Worm (Caenorhabditis elegans): ENCODE results near the gene F20D12.12.
A peak's percentile ranks its signal among the peaks of the same experiment; 100 is the strongest.

Gene F20D12.12

DNA sequence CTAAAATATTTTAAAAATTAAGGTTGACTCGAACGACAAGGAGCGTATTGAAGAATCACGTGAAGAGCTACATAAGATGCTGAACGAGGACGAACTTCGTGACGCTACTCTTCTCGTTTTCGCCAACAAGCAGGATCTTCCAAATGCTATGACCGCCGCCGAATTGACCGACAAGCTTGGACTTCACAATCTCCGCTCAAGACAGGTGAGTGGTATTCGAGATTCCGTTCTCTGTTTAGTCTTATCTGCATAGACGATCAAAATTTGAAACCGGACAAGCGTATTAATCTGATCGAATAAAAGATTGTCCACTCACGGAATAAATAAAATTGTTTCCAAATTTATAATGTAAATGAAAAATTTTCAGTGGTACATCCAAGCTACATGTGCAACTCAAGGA, 35.8 kb downstream of the F20D12.12 start:
- no peak for TF ChIP-seq nhr-111 (GFP tag; optimal IDR thresholded peaks at IDR 0.05)
- no peak for TF ChIP-seq T20F7.1 (GFP tag; optimal IDR thresholded peaks at IDR 0.05)
- no peak for TF ChIP-seq madf-9 (GFP tag; conservative IDR thresholded peaks at IDR 0.05)
- TF ChIP-seq ces-1 (GFP tag; optimal IDR thresholded peaks at IDR 0.05): no peak
- no peak for TF ChIP-seq ceh-28 (tag; optimal IDR thresholded peaks at IDR 0.05)
- no peak for TF ChIP-seq zfp-2 (tag; optimal IDR thresholded peaks at IDR 0.05)
- TF ChIP-seq saeg-2 (GFP tag; IDR thresholded peaks at IDR 0.05): no peak
- TF ChIP-seq Y5F2A.4 (GFP tag; optimal IDR thresholded peaks at IDR 0.05): no peak
- no peak for TF ChIP-seq rbr-2 (tag; optimal IDR thresholded peaks at IDR 0.05)
- no peak for TF ChIP-seq F49E8.2 (tag; optimal IDR thresholded peaks at IDR 0.05; ENCODE audit: borderline replicate concordance)
- no peak for TF ChIP-seq lsy-2 (tag; optimal IDR thresholded peaks at IDR 0.05)
- no peak for TF ChIP-seq unc-39 (tag; optimal IDR thresholded peaks at IDR 0.05)
- TF ChIP-seq dpl-1 (GFP tag; optimal IDR thresholded peaks at IDR 0.05): no peak
- no peak for TF ChIP-seq set-16 (GFP tag; IDR thresholded peaks at IDR 0.05)

DNA sequence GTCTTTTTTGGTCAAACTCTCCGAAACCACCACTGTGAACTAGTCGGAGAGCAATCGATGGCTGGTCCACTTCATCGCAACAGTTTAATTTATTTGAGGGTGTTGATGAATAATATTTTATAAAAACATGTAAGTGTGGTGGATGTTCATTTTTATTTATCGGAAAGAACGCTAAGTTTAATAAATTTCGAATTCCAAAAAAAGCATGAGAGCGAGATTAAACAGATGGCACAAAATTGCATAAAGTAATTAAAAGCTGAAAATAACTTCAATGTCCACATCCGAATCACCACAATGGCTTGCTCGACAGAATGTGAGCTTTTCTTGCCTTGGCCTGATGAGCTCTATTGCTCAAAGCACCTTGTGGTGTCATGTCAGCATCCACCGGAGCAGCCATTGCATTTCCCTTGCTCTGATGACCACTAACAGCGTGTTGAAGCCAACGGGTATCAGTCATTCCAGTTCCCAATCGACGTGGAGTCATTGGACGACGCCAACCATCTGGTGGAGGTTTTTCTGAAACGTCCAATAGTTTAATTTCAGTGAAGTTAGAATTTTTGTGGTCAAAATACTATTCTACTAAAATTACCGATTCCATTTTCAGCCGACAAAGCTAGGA, 36.6 kb downstream of the F20D12.12 start:
- TF ChIP-seq unc-39 (tag; optimal IDR thresholded peaks at IDR 0.05) (no peak), lin-29 (GFP tag; IDR thresholded peaks at IDR 0.05) (no peak), F37D6.2 (tag; optimal IDR thresholded peaks at IDR 0.05) (no peak), T26A8.4 (GFP tag; IDR thresholded peaks at IDR 0.05) (peak; percentile 75; the same call in 1 of the 2 replicates), zfp-2 (tag; optimal IDR thresholded peaks at IDR 0.05) (no peak), set-16 (GFP tag; IDR thresholded peaks at IDR 0.05) (no peak), lir-3 (tag; optimal IDR thresholded peaks at IDR 0.05) (no peak), zfp-3 (GFP tag; conservative IDR thresholded peaks at IDR 0.05) (peak; percentile 67; the same call in 1 of the 2 replicates), F49E8.2 (tag; optimal IDR thresholded peaks at IDR 0.05; ENCODE audit: borderline replicate concordance) (no peak), ceh-20 (GFP tag; IDR thresholded peaks at IDR 0.05) (no peak), mdl-1 (tag; optimal IDR thresholded peaks at IDR 0.05) (no peak), ceh-32 (tag; optimal IDR thresholded peaks at IDR 0.05; ENCODE audit: poor library complexity) (no peak), egl-27 (tag; optimal IDR thresholded peaks at IDR 0.05) (no peak), unc-130 (GFP tag; optimal IDR thresholded peaks at IDR 0.05) (peak; percentile 25), ceh-44 (GFP tag; IDR thresholded peaks at IDR 0.05) (no peak), unc-62 (GFP tag; optimal IDR thresholded peaks at IDR 0.05 in 1 of 2) (peak in 1 of 2 experiments; percentile 76), unc-62 (tag; optimal IDR thresholded peaks at IDR 0.05) (no peak), mep-1 (tag; optimal IDR thresholded peaks at IDR 0.05) (peak; percentile 38), attf-4 (tag; optimal IDR thresholded peaks at IDR 0.05) (no peak), madf-5 (GFP tag; IDR thresholded peaks at IDR 0.05) (no peak), lim-7 (GFP tag; IDR thresholded peaks at IDR 0.05) (no peak), ZK337.2 (GFP tag; IDR thresholded peaks at IDR 0.05) (no peak), dve-1 (tag; optimal IDR thresholded peaks at IDR 0.05; ENCODE audit: insufficient read depth) (peak; percentile 35), zip-11 (GFP tag; IDR thresholded peaks at IDR 0.05) (no peak), duxl-1 (tag; optimal IDR thresholded peaks at IDR 0.05; ENCODE audit: poor library complexity) (peak; percentile 47), nhr-111 (GFP tag; optimal IDR thresholded peaks at IDR 0.05) (peak; percentile 21), T20F7.1 (GFP tag; optimal IDR thresholded peaks at IDR 0.05) (no peak), nhr-102 (tag; optimal IDR thresholded peaks at IDR 0.05) (peak; percentile 35), daf-16 (GFP tag; optimal IDR thresholded peaks at IDR 0.05) (peak in 1 of 2 experiments; percentile 14), daf-16 (tag; optimal IDR thresholded peaks at IDR 0.05) (peak; percentile 4), ama-1 (optimal IDR thresholded peaks at IDR 0.05) (no peak), mes-2 (tag; optimal IDR thresholded peaks at IDR 0.05; ENCODE audit: poor library complexity, severe bottlenecking) (peak; percentile 16), nhr-48 (tag; optimal IDR thresholded peaks at IDR 0.05) (peak; percentile 29), nhr-77 (tag; optimal IDR thresholded peaks at IDR 0.05) (no peak), nhr-237 (tag; optimal IDR thresholded peaks at IDR 0.05) (no peak), D1046.2 (GFP tag; IDR thresholded peaks at IDR 0.05) (no peak), spr-3 (GFP tag; optimal IDR thresholded peaks at IDR 0.05) (no peak), daf-8 (GFP tag; IDR thresholded peaks at IDR 0.05) (no peak), cey-2 (tag; optimal IDR thresholded peaks at IDR 0.05; ENCODE audit: borderline replicate concordance, insufficient read depth) (no peak), nhr-42 (GFP tag; IDR thresholded peaks at IDR 0.05) (peak; percentile 59)

Measured in whole organism, L4 larva.